Worm (Caenorhabditis elegans) whole organism, young adult: ENCODE measurements around the gene amt-2.

Source experiments
- ama-1 ChIP-seq, 3 experiments: fragments of 150-350 bp in 1 of 3; sonication (generic microtip) in 2 of 3; optimal IDR thresholded peaks; 2 replicates each; lab custom pipeline; 2014 to 2018; ENCODE audit warnings: missing biosample characterization in 2 of 3, missing genetic modification characterization in 2 of 3, missing genetic modification reagents in 2 of 3
- attf-5 ChIP-seq: fragments of 200-800 bp; sonication (Bioruptor generic); optimal IDR thresholded peaks from 2 replicates; lab custom pipeline; 2018; ENCODE audit warnings: mild to moderate bottlenecking, missing genetic modification characterization, missing compliant biosample characterization
- dox-1 ChIP-seq: fragments of 200-800 bp; sonication (Bioruptor generic); IDR thresholded peaks from 2 replicates; pipeline ENCODE4 v1.3.6; 2022; ENCODE audit warnings: missing genetic modification reagents, missing genetic modification characterization, missing compliant biosample characterization
- nfya-1 ChIP-seq: sonication (generic microtip); optimal IDR thresholded peaks from 2 replicates; lab custom pipeline; 2017; ENCODE audit warnings: antibody characterized with exemption, missing compliant biosample characterization, missing genetic modification characterization, borderline replicate concordance; ENCODE audit not compliant: insufficient read depth
- pha-4 ChIP-seq: fragments of 150-350 bp; sonication (generic microtip); optimal IDR thresholded peaks from 2 replicates; lab custom pipeline; 2014; ENCODE audit warnings: missing biosample characterization, missing genetic modification reagents, missing genetic modification characterization

ce11 chrIV:13016820-13017219 is 25.4 kb upstream of the amt-2 start:
- no peak for TF ChIP-seq attf-5 (GFP tag; lab: Kevin White, UChicago)
- no peak for TF ChIP-seq ama-1 (optimal IDR thresholded peaks at IDR 0.05; lab: Kevin White, UChicago)
- TF ChIP-seq ama-1 (GFP tag; optimal IDR thresholded peaks at IDR 0.05; lab: Kevin White, UChicago) = no peak
- TF ChIP-seq nfya-1 (tag; lab: Kevin White, UChicago) = no peak
- no peak for TF ChIP-seq pha-4 (tag; lab: Kevin White, UChicago)
- no peak for TF ChIP-seq dox-1
